Fruit fly (Drosophila melanogaster) whole organism, embryonic: ENCODE measurements around the gene CG2608.

Experiments
- B-H1 ChIP-seq: fragments of 200-800 bp; sonication (Bioruptor generic); IDR thresholded peaks from 3 replicates; pipeline ENCODE4 v1.3.6; 2022; ENCODE audit warnings: missing biosample characterization, missing genetic modification characterization
- B-H2 ChIP-seq: fragments of 200-800 bp; sonication (Bioruptor generic); optimal IDR thresholded peaks from 2 replicates; lab custom pipeline; 2018; ENCODE audit warnings: missing biosample characterization, mild to moderate bottlenecking, missing genetic modification characterization
- CG10147 ChIP-seq: fragments of 200-800 bp; sonication (Bioruptor generic); optimal IDR thresholded peaks from 2 replicates; lab custom pipeline; 2019; ENCODE audit warnings: missing biosample characterization, mild to moderate bottlenecking, missing genetic modification characterization, moderate library complexity
- CG10209 ChIP-seq: fragments of 200-800 bp; sonication (Bioruptor generic); optimal IDR thresholded peaks from 3 replicates; lab custom pipeline; 2017; ENCODE audit warnings: missing biosample characterization, mild to moderate bottlenecking, missing genetic modification characterization, missing genetic modification reagents
- CG10565 ChIP-seq: fragments of 200-800 bp; sonication (Bioruptor generic); optimal IDR thresholded peaks from 3 replicates; lab custom pipeline; 2016; ENCODE audit warnings: missing biosample characterization, mild to moderate bottlenecking, missing genetic modification characterization
- CG10959 ChIP-seq: fragments of 200-800 bp; sonication (Bioruptor generic); IDR thresholded peaks from 2 replicates; pipeline ENCODE4 v1.3.6; 2022; ENCODE audit warnings: missing biosample characterization, missing genetic modification characterization
- CG10979 ChIP-seq: fragments of 200-800 bp; sonication (Bioruptor generic); optimal IDR thresholded peaks from 2 replicates; lab custom pipeline; 2018; ENCODE audit warnings: missing biosample characterization, mild to moderate bottlenecking, missing genetic modification characterization, moderate library complexity
- CG12104 ChIP-seq: fragments of 200-800 bp; sonication (Bioruptor generic); optimal IDR thresholded peaks from 3 replicates; lab custom pipeline; 2016; ENCODE audit warnings: missing biosample characterization, missing genetic modification characterization
- CG12769 ChIP-seq: fragments of 200-800 bp; sonication (Bioruptor generic); optimal IDR thresholded peaks from 2 replicates; lab custom pipeline; 2019; ENCODE audit warnings: missing biosample characterization, mild to moderate bottlenecking, missing genetic modification characterization, moderate library complexity
- CG14014 ChIP-seq: fragments of 200-800 bp; sonication (Bioruptor generic); IDR thresholded peaks from 2 replicates; pipeline ENCODE4 v1.3.6; 2022; ENCODE audit warnings: missing biosample characterization, missing genetic modification characterization
- CG15011 ChIP-seq: fragments of 200-800 bp; sonication (Bioruptor generic); optimal IDR thresholded peaks from 3 replicates; lab custom pipeline; 2018; ENCODE audit warnings: missing biosample characterization, mild to moderate bottlenecking, missing genetic modification characterization
- CG15514 ChIP-seq: fragments of 200-800 bp; sonication (Bioruptor generic); optimal IDR thresholded peaks from 3 replicates; lab custom pipeline; 2017; ENCODE audit warnings: missing biosample characterization, missing genetic modification characterization, mild to moderate bottlenecking, moderate library complexity, missing genetic modification reagents
- CG16779 ChIP-seq: fragments of 200-800 bp; sonication (Bioruptor generic); IDR thresholded peaks from 2 replicates; pipeline ENCODE4 v1.3.6; 2022; ENCODE audit warnings: missing biosample characterization, missing genetic modification characterization
- CG17912 ChIP-seq: fragments of 200-800 bp; sonication (Bioruptor generic); optimal IDR thresholded peaks from 2 replicates; lab custom pipeline; 2018; ENCODE audit warnings: missing biosample characterization, mild to moderate bottlenecking, missing genetic modification characterization
- CG2678 ChIP-seq: fragments of 200-800 bp; sonication (Bioruptor generic); optimal IDR thresholded peaks from 3 replicates; lab custom pipeline; 2019; ENCODE audit warnings: missing biosample characterization, mild to moderate bottlenecking, missing genetic modification characterization, moderate library complexity
- CG2889 ChIP-seq: fragments of 200-800 bp; sonication (Bioruptor generic); IDR thresholded peaks from 3 replicates; pipeline ENCODE4 v1.3.6; 2022; ENCODE audit warnings: missing biosample characterization, missing genetic modification characterization
- CG30020 ChIP-seq: fragments of 200-800 bp; optimal IDR thresholded peaks from 2 replicates; lab custom pipeline; 2019; ENCODE audit warnings: missing biosample characterization, mild to moderate bottlenecking, missing genetic modification characterization, moderate library complexity
- CG30403 ChIP-seq: fragments of 200-800 bp; sonication (Bioruptor generic); optimal IDR thresholded peaks from 3 replicates; lab custom pipeline; 2016; ENCODE audit warnings: missing biosample characterization, missing genetic modification characterization
- CG32772 ChIP-seq: fragments of 200-800 bp; sonication (Bioruptor generic); IDR thresholded peaks from 2 replicates; pipeline ENCODE4 v1.3.6; 2022; ENCODE audit warnings: missing biosample characterization, missing genetic modification characterization
- CG4360 ChIP-seq: fragments of 200-800 bp; sonication (Bioruptor generic); IDR thresholded peaks from 2 replicates; pipeline ENCODE4 v1.3.6; 2022; ENCODE audit warnings: missing biosample characterization, missing genetic modification characterization
- CG43689 ChIP-seq: fragments of 200-800 bp; sonication (Bioruptor generic); IDR thresholded peaks from 2 replicates; pipeline ENCODE4 v1.3.6; 2022; ENCODE audit warnings: missing biosample characterization, missing genetic modification characterization
- CG8359 ChIP-seq: fragments of 200-800 bp; sonication (Bioruptor generic); optimal IDR thresholded peaks from 2 replicates; lab custom pipeline; 2017; ENCODE audit warnings: missing biosample characterization, mild to moderate bottlenecking, missing genetic modification characterization, borderline replicate concordance
- CG8765 ChIP-seq: fragments of 200-800 bp; sonication (Bioruptor generic); IDR thresholded peaks from 2 replicates; pipeline ENCODE4 v1.3.6; 2022; ENCODE audit warnings: missing biosample characterization, missing genetic modification characterization
- CG9215 ChIP-seq: fragments of 200-800 bp; sonication (Bioruptor generic); IDR thresholded peaks from 2 replicates; pipeline ENCODE4 v1.3.6; 2022; ENCODE audit warnings: missing biosample characterization, missing genetic modification characterization
- CkIIα-i1 ChIP-seq: fragments of 200-800 bp; sonication (Bioruptor generic); IDR thresholded peaks from 2 replicates; pipeline ENCODE4 v1.3.6; 2022; ENCODE audit warnings: missing biosample characterization, missing genetic modification characterization
- D19A ChIP-seq: fragments of 200-800 bp; optimal IDR thresholded peaks from 3 replicates; lab custom pipeline; 2019; ENCODE audit warnings: missing biosample characterization, mild to moderate bottlenecking, missing genetic modification characterization, moderate library complexity
- Drgx ChIP-seq: fragments of 200-800 bp; sonication (Bioruptor generic); IDR thresholded peaks from 2 replicates; pipeline ENCODE4 v1.3.6; 2022; ENCODE audit warnings: missing biosample characterization, missing genetic modification characterization
- Ets65A ChIP-seq: fragments of 200-800 bp; sonication (Bioruptor generic); peaks from one replicate; lab custom pipeline; 2016; ENCODE audit warnings: missing biosample characterization, missing genetic modification characterization
- HHEX ChIP-seq: fragments of 200-800 bp; sonication (Bioruptor generic); optimal IDR thresholded peaks from 3 replicates; lab custom pipeline; 2017; ENCODE audit warnings: missing biosample characterization, mild to moderate bottlenecking, missing genetic modification characterization, missing genetic modification reagents
- Hey ChIP-seq: fragments of 200-800 bp; sonication (Bioruptor generic); optimal IDR thresholded peaks from 3 replicates; lab custom pipeline; 2018; ENCODE audit warnings: missing biosample characterization, mild to moderate bottlenecking, missing genetic modification characterization
- Hmr ChIP-seq: fragments of 200-800 bp; sonication (Bioruptor generic); optimal IDR thresholded peaks from 3 replicates; lab custom pipeline; 2017; ENCODE audit warnings: mild to moderate bottlenecking, missing biosample characterization, missing genetic modification reagents, missing genetic modification characterization
- MTF-1 ChIP-seq: fragments of 200-800 bp; sonication (Bioruptor generic); optimal IDR thresholded peaks from 2 replicates; lab custom pipeline; 2018; ENCODE audit warnings: missing biosample characterization, mild to moderate bottlenecking, missing genetic modification characterization, borderline replicate concordance
- Max ChIP-seq: fragments of 200-800 bp; sonication (Bioruptor generic); optimal IDR thresholded peaks from 2 replicates; lab custom pipeline; 2016; ENCODE audit warnings: missing biosample characterization, mild to moderate bottlenecking, missing genetic modification characterization
- NfI ChIP-seq: fragments of 200-800 bp; sonication (Bioruptor generic); optimal IDR thresholded peaks from 3 replicates; lab custom pipeline; 2018; ENCODE audit warnings: missing biosample characterization, mild to moderate bottlenecking, missing genetic modification characterization, moderate library complexity
- Poxn ChIP-seq: fragments of 200-800 bp; sonication (Bioruptor generic); IDR thresholded peaks from 2 replicates; pipeline ENCODE4 v1.3.6; 2022; ENCODE audit warnings: missing biosample characterization, missing genetic modification characterization
- Rfx ChIP-seq: fragments of 200-800 bp; sonication (Bioruptor generic); IDR thresholded peaks from 2 replicates; pipeline ENCODE4 v1.3.6; 2022; ENCODE audit warnings: missing biosample characterization, missing genetic modification characterization
- Stat92E ChIP-seq, 3 experiments: fragments of >200 bp in 2 of 3; fragments of 200-800 bp in 1 of 3; sonication (Bioruptor generic) in 1 of 3; optimal IDR thresholded peaks; 2 replicates each; lab custom pipeline; 2017 to 2019; ENCODE audit warnings: missing biosample characterization in 3 of 3, missing genetic modification characterization in 3 of 3, mild to moderate bottlenecking in 1 of 3, moderate library complexity in 1 of 3
- Usf ChIP-seq: fragments of 200-800 bp; sonication (Bioruptor generic); optimal IDR thresholded peaks from 2 replicates; lab custom pipeline; 2017; ENCODE audit warnings: missing genotype, missing biosample characterization, missing genetic modification characterization
- dati ChIP-seq: fragments of 200-800 bp; sonication (Bioruptor generic); IDR thresholded peaks from 2 replicates; pipeline ENCODE4 v1.3.6; 2022; ENCODE audit warnings: missing biosample characterization, missing genetic modification characterization
- dpn ChIP-seq, 2 experiments: fragments of 200-800 bp; sonication (Bioruptor generic); optimal IDR thresholded peaks; 3 replicates each; lab custom pipeline; 2016; ENCODE audit warnings: missing biosample characterization in 2 of 2, missing genetic modification characterization in 2 of 2
- gce ChIP-seq: fragments of 200-800 bp; sonication (Bioruptor generic); IDR thresholded peaks from 3 replicates; pipeline ENCODE4 v1.3.6; 2022; ENCODE audit warnings: missing biosample characterization, missing genetic modification characterization
- grn ChIP-seq: fragments of 200-800 bp; sonication (Bioruptor generic); optimal IDR thresholded peaks from 3 replicates; lab custom pipeline; 2017; ENCODE audit warnings: missing biosample characterization, missing genetic modification characterization
- ham ChIP-seq: fragments of 200-800 bp; sonication (Bioruptor generic); IDR thresholded peaks from 2 replicates; pipeline ENCODE4 v1.3.6; 2022; ENCODE audit warnings: missing biosample characterization, missing genetic modification characterization
- her ChIP-seq: fragments of 200-800 bp; sonication (Bioruptor generic); optimal IDR thresholded peaks from 2 replicates; lab custom pipeline; 2016; ENCODE audit warnings: missing biosample characterization, missing genetic modification characterization
- hkb ChIP-seq, 2 experiments: fragments of 200-800 bp in 1 of 2; fragments of >200 bp in 1 of 2; sonication (Bioruptor generic) in 1 of 2; IDR thresholded peaks in 1 of 2; optimal IDR thresholded peaks in 1 of 2; 2 replicates each; pipeline versions ENCODE4 v1.3.6 to Lab custom; 2017 to 2022; ENCODE audit warnings: missing biosample characterization in 1 of 2, missing genetic modification characterization in 1 of 2
- jumu ChIP-seq: fragments of 200-800 bp; sonication (Bioruptor generic); optimal IDR thresholded peaks from 3 replicates; lab custom pipeline; 2016; ENCODE audit warnings: missing biosample characterization, missing genetic modification characterization
- ken ChIP-seq: fragments of 200-800 bp; sonication (Bioruptor generic); IDR thresholded peaks from 3 replicates; pipeline ENCODE4 v1.3.6; 2022; ENCODE audit warnings: missing biosample characterization, missing genetic modification characterization
- pfk ChIP-seq: fragments of 200-800 bp; sonication (Bioruptor generic); optimal IDR thresholded peaks from 2 replicates; lab custom pipeline; 2018; ENCODE audit warnings: missing biosample characterization, mild to moderate bottlenecking, missing genetic modification characterization, moderate library complexity
- toy ChIP-seq: fragments of 200-800 bp; sonication (Bioruptor generic); IDR thresholded peaks from 2 replicates; pipeline ENCODE4 v1.3.6; 2022; ENCODE audit warnings: missing biosample characterization, missing genetic modification characterization
- yki ChIP-seq: fragments of >200 bp; optimal IDR thresholded peaks from 3 replicates; lab custom pipeline; 2018

Gene CG2608

DNA sequence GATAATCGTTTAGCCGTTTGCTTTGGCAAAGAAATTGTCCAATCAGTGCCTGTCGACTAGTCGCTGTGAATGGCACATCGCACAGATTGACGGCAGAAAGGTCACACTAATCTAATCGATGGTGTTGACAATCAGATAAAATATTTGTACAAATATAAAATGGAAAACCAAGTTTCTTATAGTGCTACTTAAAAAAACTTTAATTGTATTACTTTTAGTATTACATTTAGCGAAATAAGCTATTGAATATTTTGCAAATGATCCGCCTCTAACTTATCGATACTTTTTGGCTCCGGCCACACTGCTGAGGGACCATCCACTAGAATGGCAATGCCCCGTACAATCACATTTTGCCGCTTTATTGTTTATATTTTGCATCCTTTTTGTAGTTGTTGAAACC is 10.5 kb downstream of the CG2608 start, which contains the start of the genes brun and CG2614 (continued):
- TF ChIP-seq CG12769 (tag; lab: Kevin White, UChicago) = no peak
- no peak for TF ChIP-seq B-H2 (GFP tag; lab: Kevin White, UChicago)
- no peak for TF ChIP-seq CG16779
- peak; percentile 44 for TF ChIP-seq CG10979
- TF ChIP-seq HHEX (GFP tag; lab: Kevin White, UChicago) = no peak
- no peak for TF ChIP-seq Drgx (GFP tag; lab: Robert Waterston, UW)
- 0 out of 3 replicates have a peak, but pooled peaks have one; percentile 51 for TF ChIP-seq CG2889
- TF ChIP-seq Hey = no peak
- TF ChIP-seq CG12104 (GFP tag; lab: Kevin White, UChicago) = peak; percentile 56
- TF ChIP-seq dati (GFP tag; lab: Robert Waterston, UW) = no peak
- peak; percentile 79 for TF ChIP-seq dpn (GFP tag; optimal IDR thresholded peaks at IDR 0.05; lab: Kevin White, UChicago)
- peak; percentile 97 for TF ChIP-seq Ets65A
- TF ChIP-seq CG15514 (GFP tag; lab: Kevin White, UChicago) = peak; percentile 58
- TF ChIP-seq CG10147 = no peak
- no peak for TF ChIP-seq CG10565 (GFP tag; lab: Kevin White, UChicago)
- no peak for TF ChIP-seq CG8359
- no peak for TF ChIP-seq CG4360 (GFP tag; lab: Robert Waterston, UW)
- TF ChIP-seq NfI (GFP tag; lab: Kevin White, UChicago) = no peak
- peak in 1 of 3 experiments; percentile 53 for TF ChIP-seq Stat92E (GFP tag; optimal IDR thresholded peaks at IDR 0.05; lab: Kevin White, UChicago)
- TF ChIP-seq CkIIα-i1 (GFP tag; lab: Robert Waterston, UW) = no peak
- peak; percentile 5 for TF ChIP-seq her (GFP tag; lab: Kevin White, UChicago)
- peak; percentile 85 for TF ChIP-seq CG30403
- peak; percentile 88 for TF ChIP-seq Max
- peak; percentile 85 for TF ChIP-seq grn
- TF ChIP-seq Poxn = peak; percentile 13; the same call in 1 of the 2 replicates
- TF ChIP-seq pfk (GFP tag; lab: Kevin White, UChicago) = no peak
- no peak for TF ChIP-seq CG15011 (GFP tag; lab: Kevin White, UChicago)
- no peak for TF ChIP-seq gce (GFP tag; lab: Robert Waterston, UW)
- TF ChIP-seq CG30020 = peak; percentile 61
- TF ChIP-seq ken (GFP tag; lab: Robert Waterston, UW) = peak; percentile 81; the same call in 2 of the 3 replicates
- no peak for TF ChIP-seq yki (lab: Kevin White, UChicago)
- TF ChIP-seq CG43689 (GFP tag; lab: Robert Waterston, UW) = no peak
- no peak for TF ChIP-seq D19A (tag; lab: Kevin White, UChicago)
- peak; percentile 78; the same call in 1 of the 2 replicates for TF ChIP-seq CG32772 (GFP tag; lab: Robert Waterston, UW)
- no peak for TF ChIP-seq MTF-1 (GFP tag; lab: Kevin White, UChicago)
- no peak for TF ChIP-seq CG2678 (tag; lab: Kevin White, UChicago)
- no peak for TF ChIP-seq CG8765 (GFP tag; lab: Robert Waterston, UW)
- TF ChIP-seq toy = no peak
- no peak for TF ChIP-seq Hmr (GFP tag; lab: Kevin White, UChicago)
- 0 out of 2 replicates have a peak, but pooled peaks have one; percentile 20 for TF ChIP-seq CG10959 (GFP tag; lab: Robert Waterston, UW)
- no peak for TF ChIP-seq CG17912 (GFP tag; lab: Kevin White, UChicago)
- peak; percentile 63 for TF ChIP-seq B-H1 (GFP tag; lab: Robert Waterston, UW)
- TF ChIP-seq Rfx (GFP tag; lab: Robert Waterston, UW) = peak; percentile 77; the same call in 1 of the 2 replicates
- TF ChIP-seq ham (GFP tag; lab: Robert Waterston, UW) = no peak
- TF ChIP-seq CG14014 (GFP tag; lab: Robert Waterston, UW) = peak; percentile 74
- TF ChIP-seq hkb (optimal IDR thresholded peaks at IDR 0.05; lab: Kevin White, UChicago) = no peak
- TF ChIP-seq hkb (GFP tag; IDR thresholded peaks at IDR 0.05; lab: Robert Waterston, UW) = peak; percentile 56
- TF ChIP-seq CG10209 = no peak
- no peak for TF ChIP-seq Usf (GFP tag; lab: Kevin White, UChicago)
- TF ChIP-seq jumu (GFP tag; lab: Kevin White, UChicago) = peak; percentile 82
- TF ChIP-seq CG9215 (GFP tag; lab: Robert Waterston, UW) = peak; percentile 97
